Worm (Caenorhabditis elegans) whole organism, late embryonic: ENCODE results near the gene F18E9.3.

Experiments
- ceh-45 ChIP-seq: fragments of 200-800 bp; sonication (Bioruptor generic); IDR thresholded peaks from 2 replicates; pipeline ENCODE4 v1.3.6; 2022; ENCODE audit warnings: missing genetic modification reagents, missing genetic modification characterization, missing compliant biosample characterization
- unc-55 ChIP-seq: sonication (generic microtip); optimal IDR thresholded peaks from 2 replicates; lab custom pipeline; 2017; ENCODE audit warnings: missing biosample characterization, missing genetic modification reagents, missing genetic modification characterization

DNA sequence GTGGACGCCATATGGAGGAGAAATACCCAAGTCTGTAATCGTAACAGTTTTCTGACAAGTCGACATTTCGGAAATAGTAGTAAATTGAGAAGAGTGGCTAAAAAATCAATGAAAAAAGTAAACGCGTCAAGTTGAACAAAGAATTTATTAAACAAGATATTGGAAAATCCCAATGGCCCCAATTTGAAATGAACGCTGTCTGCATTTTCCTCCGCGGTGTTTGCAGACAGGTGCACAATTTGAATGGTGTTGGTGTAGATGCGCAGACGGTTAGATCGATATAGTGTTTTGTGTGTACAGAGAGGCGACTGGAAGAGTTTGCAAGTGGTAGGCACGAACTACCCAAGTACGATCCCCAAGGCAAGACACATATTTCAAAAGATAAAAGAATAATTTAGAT is 19.1 kb downstream of the F18E9.3 start, which contains the start of the genes H35N09.2 and H35N09.1:
- no peak for TF ChIP-seq unc-55 (GFP tag; lab: Kevin White, UChicago)
- TF ChIP-seq ceh-45, result no peak
